Fruit fly (Drosophila melanogaster) whole organism, prepupa: ENCODE results near the gene nAChRalpha4.

Source experiments
- Blimp-1 ChIP-seq: fragments of 200-800 bp; sonication (Bioruptor generic); optimal IDR thresholded peaks from 3 replicates; lab custom pipeline; 2017; ENCODE audit warnings: missing biosample characterization, missing genetic modification characterization, mild to moderate bottlenecking, moderate library complexity, missing genetic modification reagents
- CG1621 ChIP-seq: fragments of 200-800 bp; sonication (Bioruptor generic); optimal IDR thresholded peaks from 3 replicates; lab custom pipeline; 2018; ENCODE audit warnings: missing biosample characterization, mild to moderate bottlenecking, missing genetic modification characterization
- CG6808 ChIP-seq: fragments of 200-800 bp; sonication (Bioruptor generic); optimal IDR thresholded peaks from 3 replicates; lab custom pipeline; 2017; ENCODE audit warnings: missing biosample characterization, missing genetic modification characterization, mild to moderate bottlenecking, moderate library complexity, missing genetic modification reagents
- CG6854 ChIP-seq: fragments of 200-800 bp; sonication (Bioruptor generic); optimal IDR thresholded peaks from 2 replicates; lab custom pipeline; 2017; ENCODE audit warnings: missing biosample characterization, mild to moderate bottlenecking, missing genetic modification characterization
- CG8319 ChIP-seq: fragments of 200-800 bp; sonication (Bioruptor generic); optimal IDR thresholded peaks from 3 replicates; lab custom pipeline; 2016; ENCODE audit warnings: missing biosample characterization, missing genetic modification characterization
- Eip93F ChIP-seq: fragments of 200-800 bp; sonication (Bioruptor generic); optimal IDR thresholded peaks from 2 replicates; lab custom pipeline; 2016; ENCODE audit warnings: missing biosample characterization, mild to moderate bottlenecking, missing genetic modification characterization
- Gug ChIP-seq: fragments of 200-800 bp; sonication (Bioruptor generic); IDR thresholded peaks from 2 replicates; pipeline ENCODE4 v1.3.6; 2022; ENCODE audit warnings: missing biosample characterization, missing genetic modification characterization
- Hr4 ChIP-seq: fragments of 200-800 bp; sonication (Bioruptor generic); optimal IDR thresholded peaks from 3 replicates; lab custom pipeline; 2016; ENCODE audit warnings: missing biosample characterization, missing genetic modification characterization
- Lpt ChIP-seq: fragments of 200-800 bp; sonication (Bioruptor generic); optimal IDR thresholded peaks from 3 replicates; lab custom pipeline; 2016; ENCODE audit warnings: missing biosample characterization, missing genetic modification characterization
- esn ChIP-seq: fragments of 200-800 bp; sonication (Bioruptor generic); optimal IDR thresholded peaks from 2 replicates; lab custom pipeline; 2016; ENCODE audit warnings: missing biosample characterization, mild to moderate bottlenecking, missing genetic modification characterization, moderate library complexity
- fkh ChIP-seq: fragments of 200-800 bp; sonication (Bioruptor generic); optimal IDR thresholded peaks from 3 replicates; lab custom pipeline; 2017; ENCODE audit warnings: missing biosample characterization, mild to moderate bottlenecking, missing genetic modification characterization, moderate library complexity
- ss ChIP-seq, 2 experiments: fragments of 200-800 bp; sonication (Bioruptor generic); optimal IDR thresholded peaks; 2 replicates in 1 of 2; 3 replicates in 1 of 2; lab custom pipeline; 2017 to 2018; ENCODE audit warnings: mild to moderate bottlenecking in 2 of 2, missing biosample characterization in 2 of 2, missing genetic modification characterization in 2 of 2, moderate library complexity in 1 of 2

DNA sequence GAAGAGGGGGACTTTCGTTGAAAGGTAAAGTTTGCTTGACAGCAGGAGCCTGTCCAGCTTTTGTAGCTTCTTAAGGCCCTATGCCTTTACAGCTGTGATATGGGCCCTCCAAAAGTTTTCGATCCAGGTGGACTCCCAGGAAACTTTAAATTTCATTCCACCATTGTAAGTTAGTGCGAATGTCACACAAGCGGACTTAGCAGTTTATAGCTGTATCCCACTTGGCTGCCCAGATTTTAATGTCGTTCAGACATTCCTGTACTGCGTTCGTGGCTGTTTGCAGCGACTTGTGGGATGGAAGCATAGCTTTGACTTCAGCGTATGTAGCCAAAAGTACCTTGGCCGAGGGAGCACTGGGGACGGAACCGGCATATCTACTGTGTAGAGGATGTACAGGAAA is 52.0 kb downstream of the nAChRalpha4 start:
- TF ChIP-seq CG1621 (tag; lab: Kevin White, UChicago) (no peak), ss (GFP tag; optimal IDR thresholded peaks at IDR 0.05; lab: Kevin White, UChicago) (no peak), Eip93F (GFP tag; lab: Kevin White, UChicago) (no peak), CG6854 (GFP tag; lab: Kevin White, UChicago) (no peak), Lpt (GFP tag; lab: Kevin White, UChicago) (no peak), CG6808 (GFP tag; lab: Kevin White, UChicago) (no peak), Hr4 (no peak), Gug (no peak), Blimp-1 (GFP tag; lab: Kevin White, UChicago) (no peak), fkh (no peak), CG8319 (GFP tag; lab: Kevin White, UChicago) (no peak), esn (GFP tag; lab: Kevin White, UChicago) (no peak)
